Worm (Caenorhabditis elegans): ENCODE results near the gene rab-6.1.

DNA sequence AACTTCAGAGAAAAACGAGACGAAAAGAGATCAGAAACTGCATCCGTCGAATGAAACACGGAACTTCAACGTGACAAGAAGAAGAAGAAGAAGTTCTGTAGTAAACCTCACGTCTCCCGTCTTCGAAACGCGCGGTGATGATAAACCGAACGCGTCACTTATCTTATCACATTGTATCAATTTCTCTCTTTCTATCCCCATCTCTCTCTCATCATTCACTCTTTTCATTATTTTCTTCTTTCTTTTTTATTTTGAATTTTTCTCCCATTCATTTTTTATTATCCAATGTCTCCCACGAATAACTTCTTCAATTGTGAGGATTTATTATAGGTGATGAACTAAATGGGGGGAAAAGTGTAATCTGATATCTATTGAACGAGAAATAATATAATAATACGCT lies 18.9 kb downstream of the rab-6.1 start:
- TF ChIP-seq hlh-11 (tag; optimal IDR thresholded peaks at IDR 0.05): peak; percentile 76
- TF ChIP-seq ama-1 (optimal IDR thresholded peaks at IDR 0.05): no peak
- no peak for TF ChIP-seq ceh-28 (tag; optimal IDR thresholded peaks at IDR 0.05)

Measured in whole organism, L4 larva.